Worm (Caenorhabditis elegans) whole organism, young adult: ENCODE results near the gene dlc-1.

Experiments
- B0019.2 ChIP-seq: fragments of 200-800 bp; sonication (Bioruptor generic); conservative IDR thresholded peaks from 2 replicates; pipeline ENCODE4 v1.3.6; 2022; ENCODE audit warnings: missing genetic modification reagents, missing genetic modification characterization, missing compliant biosample characterization
- B0261.1 ChIP-seq: sonication (generic microtip); optimal IDR thresholded peaks from 2 replicates; lab custom pipeline; 2016; ENCODE audit warnings: mild to moderate bottlenecking, missing genetic modification characterization, moderate library complexity, missing compliant biosample characterization
- F22D6.2 ChIP-seq: sonication (generic microtip); optimal IDR thresholded peaks from 2 replicates; lab custom pipeline; 2016; ENCODE audit warnings: mild to moderate bottlenecking, missing genetic modification characterization, missing compliant biosample characterization
- F39B2.1 ChIP-seq: fragments of 200-800 bp; sonication (Bioruptor generic); IDR thresholded peaks from 2 replicates; pipeline ENCODE4 v1.3.6; 2022; ENCODE audit warnings: missing genetic modification reagents, missing genetic modification characterization, missing compliant biosample characterization
- F55B11.4 ChIP-seq: sonication (generic microtip); optimal IDR thresholded peaks from 2 replicates; lab custom pipeline; 2016; ENCODE audit warnings: missing compliant biosample characterization, missing genetic modification characterization, borderline replicate concordance; ENCODE audit not compliant: insufficient read depth
- F57A8.1 ChIP-seq: fragments of 200-800 bp; sonication (Bioruptor generic); optimal IDR thresholded peaks from 2 replicates; lab custom pipeline; 2018; ENCODE audit warnings: mild to moderate bottlenecking, missing genetic modification characterization, moderate library complexity, missing compliant biosample characterization
- Y53F4B.3 ChIP-seq: fragments of 200-800 bp; sonication (Bioruptor generic); IDR thresholded peaks from 2 replicates; pipeline ENCODE4 v1.3.6; 2022; ENCODE audit warnings: missing genetic modification reagents, missing genetic modification characterization, missing compliant biosample characterization
- Y56A3A.18 ChIP-seq: fragments of 200-800 bp; sonication (Bioruptor generic); IDR thresholded peaks from 2 replicates; pipeline ENCODE4 v1.3.6; 2022; ENCODE audit warnings: missing genetic modification reagents, missing genetic modification characterization, missing compliant biosample characterization
- Y79H2A.3 ChIP-seq: fragments of 200-800 bp; sonication (Bioruptor generic); conservative IDR thresholded peaks from 2 replicates; pipeline ENCODE4 v1.3.6; 2022; ENCODE audit warnings: missing genetic modification reagents, missing genetic modification characterization, missing compliant biosample characterization
- bed-1 ChIP-seq: fragments of 200-800 bp; sonication (Bioruptor generic); IDR thresholded peaks from 2 replicates; pipeline ENCODE4 v1.3.6; 2022; ENCODE audit warnings: missing genetic modification reagents, missing genetic modification characterization, missing compliant biosample characterization
- ccch-3 ChIP-seq: fragments of 200-800 bp; sonication (Bioruptor generic); optimal IDR thresholded peaks from 2 replicates; lab custom pipeline; 2018; ENCODE audit warnings: mild to moderate bottlenecking, missing genetic modification characterization, missing compliant biosample characterization
- ceh-100 ChIP-seq: fragments of 200-800 bp; sonication (Bioruptor generic); IDR thresholded peaks from 2 replicates; pipeline ENCODE4 v1.3.6; 2022; ENCODE audit warnings: missing genetic modification reagents, missing genetic modification characterization, missing compliant biosample characterization
- ceh-27 ChIP-seq: fragments of 200-800 bp; sonication (Bioruptor generic); optimal IDR thresholded peaks from 2 replicates; lab custom pipeline; 2018; ENCODE audit warnings: mild to moderate bottlenecking, missing genetic modification characterization, moderate library complexity, missing compliant biosample characterization
- dpl-1 ChIP-seq: fragments of 150-350 bp; optimal IDR thresholded peaks from 2 replicates; lab custom pipeline; 2014; ENCODE audit warnings: missing biosample characterization, missing genetic modification reagents, missing genetic modification characterization
- efl-1 ChIP-seq: fragments of 150-350 bp; optimal IDR thresholded peaks from 2 replicates; lab custom pipeline; 2014; ENCODE audit warnings: missing biosample characterization, missing genetic modification reagents, missing genetic modification characterization
- egl-44 ChIP-seq: fragments of 200-800 bp; sonication (Bioruptor generic); IDR thresholded peaks from 2 replicates; pipeline ENCODE4 v1.3.6; 2022; ENCODE audit warnings: missing genetic modification reagents, missing genetic modification characterization, missing compliant biosample characterization
- ekl-4 ChIP-seq: fragments of 200-800 bp; sonication (Bioruptor generic); IDR thresholded peaks from 2 replicates; pipeline ENCODE4 v1.3.6; 2022; ENCODE audit warnings: missing genetic modification reagents, missing genetic modification characterization, missing compliant biosample characterization
- ets-4 ChIP-seq: fragments of 200-800 bp; sonication (Bioruptor generic); optimal IDR thresholded peaks from 2 replicates; lab custom pipeline; 2018; ENCODE audit warnings: mild to moderate bottlenecking, missing genetic modification characterization, missing compliant biosample characterization
- lag-1 ChIP-seq: fragments of 200-800 bp; sonication (Bioruptor generic); IDR thresholded peaks from 2 replicates; pipeline ENCODE4 v1.3.6; 2022; ENCODE audit warnings: missing genetic modification reagents, missing genetic modification characterization, missing compliant biosample characterization
- let-526 ChIP-seq: fragments of 200-800 bp; sonication (Bioruptor generic); IDR thresholded peaks from 2 replicates; pipeline ENCODE4 v1.3.6; 2022; ENCODE audit warnings: missing genetic modification reagents, missing genetic modification characterization, missing compliant biosample characterization
- let-607 ChIP-seq, 2 experiments: fragments of 200-800 bp in 1 of 2; sonication (Bioruptor generic) in 1 of 2; sonication (generic microtip) in 1 of 2; optimal IDR thresholded peaks; 2 replicates each; lab custom pipeline; 2016 to 2018; ENCODE audit warnings: mild to moderate bottlenecking in 2 of 2, missing compliant biosample characterization in 2 of 2, missing genetic modification characterization in 2 of 2, moderate library complexity in 2 of 2, missing genotype in 1 of 2
- lin-35 ChIP-seq, 3 experiments: fragments of 150-350 bp in 2 of 3; sonication (generic microtip) in 1 of 3; optimal IDR thresholded peaks; 2 replicates each; lab custom pipeline; 2014 to 2018; ENCODE audit warnings: missing biosample characterization in 3 of 3, missing genetic modification characterization in 3 of 3, missing genetic modification reagents in 3 of 3
- lin-40 ChIP-seq: sonication (generic microtip); optimal IDR thresholded peaks from 2 replicates; lab custom pipeline; 2016; ENCODE audit warnings: missing genetic modification characterization, mild to moderate bottlenecking, missing compliant biosample characterization, missing genotype, missing genetic modification reagents
- lir-1 ChIP-seq: fragments of 200-800 bp; sonication (Bioruptor generic); conservative IDR thresholded peaks from 2 replicates; pipeline ENCODE4 v1.3.6; 2022; ENCODE audit warnings: missing genetic modification reagents, missing genetic modification characterization, missing compliant biosample characterization
- lsl-1 ChIP-seq: fragments of 200-800 bp; sonication (Bioruptor generic); optimal IDR thresholded peaks from 2 replicates; lab custom pipeline; 2018; ENCODE audit warnings: mild to moderate bottlenecking, missing genetic modification characterization, moderate library complexity, missing compliant biosample characterization
- mel-28 ChIP-seq: sonication (generic microtip); optimal IDR thresholded peaks from 2 replicates; lab custom pipeline; 2016; ENCODE audit warnings: borderline replicate concordance, mild to moderate bottlenecking, missing genetic modification characterization, missing compliant biosample characterization
- mes-4 ChIP-seq: sonication (generic microtip); optimal IDR thresholded peaks from 2 replicates; lab custom pipeline; 2016; ENCODE audit warnings: missing genotype, missing genetic modification characterization, missing compliant biosample characterization
- nfya-1 ChIP-seq: sonication (generic microtip); optimal IDR thresholded peaks from 2 replicates; lab custom pipeline; 2017; ENCODE audit warnings: antibody characterized with exemption, missing compliant biosample characterization, missing genetic modification characterization, borderline replicate concordance; ENCODE audit not compliant: insufficient read depth
- nfya-2 ChIP-seq: fragments of 200-800 bp; sonication (Bioruptor generic); IDR thresholded peaks from 2 replicates; pipeline ENCODE4 v1.3.6; 2022; ENCODE audit warnings: missing genetic modification reagents, missing genetic modification characterization, missing compliant biosample characterization
- nhr-80 ChIP-seq: sonication (generic microtip); optimal IDR thresholded peaks from 2 replicates; lab custom pipeline; 2016; ENCODE audit warnings: missing genetic modification characterization, missing compliant biosample characterization
- pbrm-1 ChIP-seq: fragments of 200-800 bp; sonication (Bioruptor generic); IDR thresholded peaks from 2 replicates; pipeline ENCODE4 v1.3.6; 2022; ENCODE audit warnings: missing genetic modification reagents, missing genetic modification characterization, missing compliant biosample characterization
- rec-8 ChIP-seq, 2 experiments: sonication (generic microtip); optimal IDR thresholded peaks; 2 replicates each; lab custom pipeline; 2016; ENCODE audit warnings: mild to moderate bottlenecking in 2 of 2, missing genetic modification characterization in 2 of 2, missing genetic modification reagents in 2 of 2, missing genotype in 2 of 2, missing biosample characterization in 1 of 2, missing compliant biosample characterization in 1 of 2, moderate library complexity in 1 of 2
- repo-1 ChIP-seq: sonication (generic microtip); optimal IDR thresholded peaks from 2 replicates; lab custom pipeline; 2017; ENCODE audit warnings: mild to moderate bottlenecking, missing genetic modification characterization, missing compliant biosample characterization
- sea-2 ChIP-seq: fragments of 200-800 bp; sonication (Bioruptor generic); IDR thresholded peaks from 2 replicates; pipeline ENCODE4 v1.3.6; 2022; ENCODE audit warnings: missing genetic modification characterization, missing compliant biosample characterization
- snpc-1.3 ChIP-seq: sonication (generic microtip); optimal IDR thresholded peaks from 2 replicates; lab custom pipeline; 2017; ENCODE audit warnings: missing genetic modification characterization, mild to moderate bottlenecking, missing compliant biosample characterization, antibody characterized with exemption, moderate library complexity, missing genotype, missing genetic modification reagents; ENCODE audit not compliant: insufficient read depth
- snpc-4 ChIP-seq, 5 experiments: fragments of 150-350 bp in 1 of 5; sonication (generic microtip) in 4 of 5; optimal IDR thresholded peaks; 2 replicates each; lab custom pipeline; 2014 to 2018; ENCODE audit warnings: missing genetic modification characterization in 5 of 5, missing biosample characterization in 3 of 5, antibody characterized with exemption in 2 of 5, mild to moderate bottlenecking in 2 of 5, missing compliant biosample characterization in 2 of 5, missing genotype in 2 of 5, moderate library complexity in 2 of 5, missing genetic modification reagents in 1 of 5
- unc-130 ChIP-seq: sonication (generic microtip); optimal IDR thresholded peaks from 2 replicates; lab custom pipeline; 2016; ENCODE audit warnings: missing genetic modification reagents, missing genetic modification characterization, missing compliant biosample characterization
- unc-62 ChIP-seq: fragments of 150-350 bp; optimal IDR thresholded peaks from 2 replicates; lab custom pipeline; 2014; ENCODE audit warnings: missing biosample characterization, missing genetic modification reagents, missing genetic modification characterization
- xnd-1 ChIP-seq: sonication (generic microtip); optimal IDR thresholded peaks from 2 replicates; lab custom pipeline; 2016; ENCODE audit warnings: missing genotype, missing genetic modification reagents, missing genetic modification characterization, missing compliant biosample characterization
- ztf-26 ChIP-seq: sonication (generic microtip); optimal IDR thresholded peaks from 2 replicates; lab custom pipeline; 2017; ENCODE audit warnings: missing genetic modification characterization, missing compliant biosample characterization
- ztf-28 ChIP-seq: fragments of 200-800 bp; sonication (Bioruptor generic); IDR thresholded peaks from 2 replicates; pipeline ENCODE4 v1.3.6; 2022; ENCODE audit warnings: missing genetic modification reagents, missing genetic modification characterization, missing compliant biosample characterization
- ztf-3 ChIP-seq: fragments of 200-800 bp; sonication (Bioruptor generic); optimal IDR thresholded peaks from 2 replicates; lab custom pipeline; 2018; ENCODE audit warnings: mild to moderate bottlenecking, missing genetic modification characterization, missing compliant biosample characterization
- ztf-6 ChIP-seq: fragments of 200-800 bp; sonication (Bioruptor generic); IDR thresholded peaks from 2 replicates; pipeline ENCODE4 v1.3.6; 2022; ENCODE audit warnings: missing genetic modification reagents, missing genetic modification characterization, missing compliant biosample characterization

The dlc-1 gene

ce11 chrIII:6444335-6444734 is 19.2 kb downstream of the dlc-1 start, which contains the start of gene C05D11.13 (continued):
- peak; percentile 37 for TF ChIP-seq ztf-26
- TF ChIP-seq snpc-4 (GFP tag; optimal IDR thresholded peaks at IDR 0.05; lab: Kevin White, UChicago), result no peak
- TF ChIP-seq snpc-4 (tag; optimal IDR thresholded peaks at IDR 0.05; lab: Kevin White, UChicago), result peak in 3 of 4 experiments; percentile 1 to 32 (median 20)

DNA sequence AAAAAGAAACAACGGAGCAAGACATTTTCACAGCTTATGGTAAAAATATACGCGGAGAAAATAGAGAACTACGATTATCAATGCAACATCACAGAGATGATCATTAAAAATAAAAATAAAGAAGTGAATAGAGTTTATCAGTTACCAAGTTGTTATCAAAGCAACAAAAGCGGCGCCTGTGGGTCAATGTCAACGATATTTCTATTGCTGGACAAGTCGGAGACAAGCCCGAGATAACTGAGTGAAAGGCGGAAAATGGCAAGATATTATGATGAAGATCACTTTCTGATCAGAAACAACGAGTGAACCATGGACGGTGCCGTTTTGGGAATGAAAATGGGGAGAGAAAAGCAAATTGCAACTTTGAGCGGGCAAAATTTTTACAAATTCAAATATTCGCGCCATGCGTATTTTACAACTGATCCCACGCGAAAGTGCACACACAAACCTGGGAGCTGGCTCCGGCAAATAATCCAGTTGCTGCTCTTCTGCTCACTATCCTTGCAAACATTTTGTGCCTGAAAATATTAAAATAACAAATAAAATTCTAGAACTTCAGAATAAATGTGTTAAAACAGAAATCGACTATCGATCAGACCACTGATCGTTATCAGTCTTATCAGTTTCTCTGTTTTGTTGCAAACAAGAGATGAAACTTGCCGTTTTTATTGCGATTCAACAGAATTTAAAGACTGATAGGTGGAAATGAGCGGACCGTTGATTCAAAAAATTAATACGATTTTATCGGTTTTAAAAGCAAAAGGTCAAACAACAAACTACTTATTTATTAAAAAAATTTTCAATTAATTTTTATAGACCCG is 21.1 kb downstream of the dlc-1 start, which contains the start of gene mel-32:
Gene mel-32, minus strand, starts transcription at position 696 of the 821 bp plus-strand sequence.
- TF ChIP-seq sea-2 (GFP tag; lab: Robert Waterston, UW), result no peak
- no peak for TF ChIP-seq egl-44 (GFP tag; lab: Robert Waterston, UW)
- no peak for TF ChIP-seq mes-4
- no peak for TF ChIP-seq nfya-1
- TF ChIP-seq repo-1 (tag; lab: Kevin White, UChicago), result peak; percentile 38
- TF ChIP-seq ceh-27 (GFP tag; lab: Kevin White, UChicago), result no peak
- TF ChIP-seq ekl-4 (GFP tag; lab: Robert Waterston, UW), result peak; percentile 79
- no peak for TF ChIP-seq nfya-2
- TF ChIP-seq ztf-26, result no peak
- no peak for TF ChIP-seq Y56A3A.18 (GFP tag; lab: Robert Waterston, UW)
- peak; percentile 76 for TF ChIP-seq lsl-1
- no peak for TF ChIP-seq F55B11.4
- no peak for TF ChIP-seq F22D6.2 (tag; lab: Kevin White, UChicago)
- TF ChIP-seq let-526 (GFP tag; lab: Robert Waterston, UW), result no peak
- peak; percentile 85 for TF ChIP-seq xnd-1 (tag; lab: Kevin White, UChicago)
- peak; percentile 65 for TF ChIP-seq pbrm-1
- TF ChIP-seq B0261.1 (tag; lab: Kevin White, UChicago), result no peak
- TF ChIP-seq snpc-1.3 (tag; lab: Kevin White, UChicago), result no peak
- no peak for TF ChIP-seq bed-1
- TF ChIP-seq lag-1 (GFP tag; lab: Robert Waterston, UW), result no peak
- peak; percentile 3 for TF ChIP-seq lin-40 (tag; lab: Kevin White, UChicago)
- TF ChIP-seq lin-35 (GFP tag; optimal IDR thresholded peaks at IDR 0.05; lab: Kevin White, UChicago), result peak; percentile 21 to 55 (median 33)
- no peak for TF ChIP-seq F39B2.1 (GFP tag; lab: Robert Waterston, UW)
- peak; percentile 75 for TF ChIP-seq B0019.2
- TF ChIP-seq ceh-100, result no peak
- TF ChIP-seq nhr-80 (tag; lab: Kevin White, UChicago), result peak; percentile 17
- TF ChIP-seq ztf-3 (GFP tag; lab: Kevin White, UChicago), result no peak
- no peak for TF ChIP-seq ets-4 (GFP tag; lab: Kevin White, UChicago)
- TF ChIP-seq Y53F4B.3 (GFP tag; lab: Robert Waterston, UW), result no peak
- TF ChIP-seq F57A8.1 (GFP tag; lab: Kevin White, UChicago), result no peak
- peak; percentile 89 for TF ChIP-seq dpl-1
- TF ChIP-seq snpc-4 (GFP tag; optimal IDR thresholded peaks at IDR 0.05; lab: Kevin White, UChicago), result no peak
- TF ChIP-seq snpc-4 (tag; optimal IDR thresholded peaks at IDR 0.05; lab: Kevin White, UChicago), result peak in 1 of 4 experiments; percentile 11
- no peak for TF ChIP-seq ccch-3
- 0 out of 2 replicates have a peak, but pooled peaks have one; percentile 33 for TF ChIP-seq ztf-28
- peak; percentile 48 for TF ChIP-seq unc-130
- no peak for TF ChIP-seq mel-28 (tag; lab: Kevin White, UChicago)
- peak; percentile 82 for TF ChIP-seq lir-1 (GFP tag; lab: Robert Waterston, UW)
- no peak for TF ChIP-seq ztf-6
- peak; percentile 97 for TF ChIP-seq efl-1 (GFP tag; lab: Kevin White, UChicago)
- no peak for TF ChIP-seq unc-62
- peak in 1 of 2 experiments; percentile 21 for TF ChIP-seq let-607 (tag; optimal IDR thresholded peaks at IDR 0.05; lab: Kevin White, UChicago)
- peak; percentile 72; the same call in 1 of the 2 replicates for TF ChIP-seq Y79H2A.3
- no peak for TF ChIP-seq rec-8 (tag; optimal IDR thresholded peaks at IDR 0.05; lab: Kevin White, UChicago)
